Worm (Caenorhabditis elegans): Measurements from ENCODE around the gene T09F3.5.

- no peak for TF ChIP-seq tbx-11 (GFP tag; IDR thresholded peaks at IDR 0.05)
- TF ChIP-seq flt-1 (GFP tag; IDR thresholded peaks at IDR 0.05) = no peak
- TF ChIP-seq hnd-1 (tag; optimal IDR thresholded peaks at IDR 0.05) = no peak
- no peak for TF ChIP-seq ama-1 (optimal IDR thresholded peaks at IDR 0.05)
- TF ChIP-seq F13C5.2 (tag; optimal IDR thresholded peaks at IDR 0.05) = no peak
- TF ChIP-seq ceh-36 (tag; optimal IDR thresholded peaks at IDR 0.05) = no peak
- no peak for TF ChIP-seq tra-4 (tag; optimal IDR thresholded peaks at IDR 0.05)
- no peak for TF ChIP-seq tbx-37 (GFP tag; conservative IDR thresholded peaks at IDR 0.05)
- no peak for TF ChIP-seq scrt-1 (GFP tag; IDR thresholded peaks at IDR 0.05)
- TF ChIP-seq aly-1 (tag; optimal IDR thresholded peaks at IDR 0.05) = no peak
- TF ChIP-seq ceh-13 (GFP tag; optimal IDR thresholded peaks at IDR 0.05) = no peak
- no peak for TF ChIP-seq hmbx-1 (tag; optimal IDR thresholded peaks at IDR 0.05)
- TF ChIP-seq B0310.2 (tag; optimal IDR thresholded peaks at IDR 0.05) = no peak
- no peak for TF ChIP-seq hmg-4 (GFP tag; optimal IDR thresholded peaks at IDR 0.05)
These were observed 50.1 kb downstream of the T09F3.5 start for ce11 chrII:10446814-10447213.
